Fruit fly (Drosophila melanogaster): ENCODE data around the gene LanA.
A peak's percentile ranks its signal among the peaks of the same experiment; 100 is the strongest.

LanA gene

dm6 chr3L:6157327-6158032 is 60.3 kb downstream of the LanA start, which contains the start of gene CG13297 (continued):
- TF ChIP-seq danr (GFP tag; IDR thresholded peaks at IDR 0.05) (peak; percentile 45; the same call in 1 of the 2 replicates), CG6854 (GFP tag; optimal IDR thresholded peaks at IDR 0.05) (no peak), Dref (GFP tag; IDR thresholded peaks at IDR 0.05) (no peak), Dad (GFP tag; optimal IDR thresholded peaks at IDR 0.05) (no peak), sens (GFP tag) (peak; percentile 76), E2f2 (GFP tag; IDR thresholded peaks at IDR 0.05) (0 out of 2 replicates have a peak, but pooled peaks have one; percentile 10), peb (GFP tag; IDR thresholded peaks at IDR 0.05) (no peak), NC2β (GFP tag; optimal IDR thresholded peaks at IDR 0.05) (no peak), CG3281 (GFP tag; optimal IDR thresholded peaks at IDR 0.05) (no peak), caup (GFP tag; optimal IDR thresholded peaks at IDR 0.05; ENCODE audit: severe bottlenecking) (no peak), lilli (GFP tag; optimal IDR thresholded peaks at IDR 0.05) (no peak), CG3995 (GFP tag; optimal IDR thresholded peaks at IDR 0.05) (no peak), crol (GFP tag; IDR thresholded peaks at IDR 0.05) (no peak), usp (GFP tag; optimal IDR thresholded peaks at IDR 0.05) (no peak), NFAT (GFP tag; IDR thresholded peaks at IDR 0.05) (no peak), Blimp-1 (GFP tag; optimal IDR thresholded peaks at IDR 0.05) (peak; percentile 54), Dp (GFP tag; optimal IDR thresholded peaks at IDR 0.05) (no peak), CG6683 (GFP tag; optimal IDR thresholded peaks at IDR 0.05) (no peak), CG32772 (GFP tag; IDR thresholded peaks at IDR 0.05) (0 out of 2 replicates have a peak, but pooled peaks have one; percentile 14), Sry-β (GFP tag; optimal IDR thresholded peaks at IDR 0.05) (no peak), exex (tag; optimal IDR thresholded peaks at IDR 0.05) (no peak), B-H1 (GFP tag; IDR thresholded peaks at IDR 0.05) (peak; percentile 48; the same call in 2 of the 3 replicates), sna (GFP tag; IDR thresholded peaks at IDR 0.05; ENCODE audit: partially characterized antibody) (no peak), emc (GFP tag; optimal IDR thresholded peaks at IDR 0.05) (no peak), CG17361 (GFP tag; IDR thresholded peaks at IDR 0.05) (peak; percentile 73), Ada2b (GFP tag; IDR thresholded peaks at IDR 0.05) (0 out of 2 replicates have a peak, but pooled peaks have one; percentile 30), da (GFP tag; optimal IDR thresholded peaks at IDR 0.05) (no peak), CG8290 (GFP tag; optimal IDR thresholded peaks at IDR 0.05) (no peak), CG8290 (tag; optimal IDR thresholded peaks at IDR 0.05) (no peak), CG18619 (GFP tag; optimal IDR thresholded peaks at IDR 0.05) (no peak), abd-A (tag; optimal IDR thresholded peaks at IDR 0.05) (peak; percentile 88), PHDP (tag; optimal IDR thresholded peaks at IDR 0.05) (peak; percentile 40), Lim3 (GFP tag; IDR thresholded peaks at IDR 0.05) (no peak), CG1647 (GFP tag; optimal IDR thresholded peaks at IDR 0.05) (no peak), C15 (GFP tag; IDR thresholded peaks at IDR 0.05) (no peak), eve (GFP tag; optimal IDR thresholded peaks at IDR 0.05) (peak in 1 of 2 experiments; percentile 48), chinmo (GFP tag; IDR thresholded peaks at IDR 0.05; ENCODE audit: partially characterized antibody) (no peak), CG4424 (GFP tag; optimal IDR thresholded peaks at IDR 0.05) (peak; percentile 41), CG1529 (GFP tag; optimal IDR thresholded peaks at IDR 0.05) (no peak), bigmax (GFP tag; optimal IDR thresholded peaks at IDR 0.05) (no peak), CG4820 (GFP tag; optimal IDR thresholded peaks at IDR 0.05) (peak; percentile 32), ash1 (GFP tag; optimal IDR thresholded peaks at IDR 0.05) (no peak), Lhr (GFP tag; optimal IDR thresholded peaks at IDR 0.05) (no peak), yki (optimal IDR thresholded peaks at IDR 0.05) (no peak), CG2875 (GFP tag; optimal IDR thresholded peaks at IDR 0.05) (no peak), Bteb2 (GFP tag; optimal IDR thresholded peaks at IDR 0.05) (no peak), az2 (GFP tag; optimal IDR thresholded peaks at IDR 0.05) (peak; percentile 42), CG7963 (GFP tag; IDR thresholded peaks at IDR 0.05; ENCODE audit: partially characterized antibody) (no peak), luna (GFP tag; optimal IDR thresholded peaks at IDR 0.05) (no peak), CoRest (tag; optimal IDR thresholded peaks at IDR 0.05) (peak; percentile 69), CG12769 (tag; optimal IDR thresholded peaks at IDR 0.05) (no peak)
